Worm (Caenorhabditis elegans) whole organism, early embryonic: Measurements from ENCODE around the gene F40G12.7.
"Not testable (repeated sequence)": the region's sequence is repeated elsewhere in the genome, so short reads cannot be mapped to it uniquely, and the experiment has no call there.

Source experiments
- B0310.2 ChIP-seq: sonication (generic microtip); optimal IDR thresholded peaks from 2 replicates; lab custom pipeline; 2016; ENCODE audit warnings: mild to moderate bottlenecking, missing genetic modification characterization, missing compliant biosample characterization
- F13C5.2 ChIP-seq: sonication (generic microtip); optimal IDR thresholded peaks from 2 replicates; lab custom pipeline; 2017; ENCODE audit warnings: mild to moderate bottlenecking, missing genetic modification characterization, inconsistent platforms, missing compliant biosample characterization
- aly-1 ChIP-seq: sonication (generic microtip); optimal IDR thresholded peaks from 2 replicates; lab custom pipeline; 2016; ENCODE audit warnings: missing genetic modification characterization, missing compliant biosample characterization
- ama-1 ChIP-seq: fragments of 150-350 bp; optimal IDR thresholded peaks from 2 replicates; lab custom pipeline; 2014
- ceh-13 ChIP-seq: fragments of 200-800 bp; sonication (Bioruptor generic); optimal IDR thresholded peaks from 2 replicates; lab custom pipeline; 2018; ENCODE audit warnings: mild to moderate bottlenecking, missing genetic modification characterization, missing compliant biosample characterization
- ceh-36 ChIP-seq: sonication (generic microtip); optimal IDR thresholded peaks from 2 replicates; lab custom pipeline; 2016; ENCODE audit warnings: missing genetic modification characterization, inconsistent platforms, missing compliant biosample characterization
- ets-7 ChIP-seq: sonication (generic microtip); optimal IDR thresholded peaks from 2 replicates; lab custom pipeline; 2016; ENCODE audit warnings: missing genotype, missing genetic modification characterization, missing compliant biosample characterization
- flt-1 ChIP-seq: fragments of 200-800 bp; sonication (Bioruptor generic); IDR thresholded peaks from 2 replicates; pipeline ENCODE4 v1.3.6; 2022; ENCODE audit warnings: missing genetic modification characterization, missing compliant biosample characterization
- hmbx-1 ChIP-seq: sonication (generic microtip); optimal IDR thresholded peaks from 2 replicates; lab custom pipeline; 2016; ENCODE audit warnings: mild to moderate bottlenecking, missing genetic modification characterization, missing compliant biosample characterization
- hmg-4 ChIP-seq: fragments of 200-800 bp; sonication (Bioruptor generic); optimal IDR thresholded peaks from 2 replicates; lab custom pipeline; 2018; ENCODE audit warnings: mild to moderate bottlenecking, missing genetic modification characterization, missing compliant biosample characterization
- hnd-1 ChIP-seq: sonication (generic microtip); optimal IDR thresholded peaks from 2 replicates; lab custom pipeline; 2016; ENCODE audit warnings: missing genetic modification characterization, missing compliant biosample characterization
- pes-1 ChIP-seq: fragments of 200-800 bp; sonication (Bioruptor generic); IDR thresholded peaks from 2 replicates; pipeline ENCODE4 v1.3.6; 2022; ENCODE audit warnings: missing genetic modification reagents, missing genetic modification characterization, missing compliant biosample characterization
- scrt-1 ChIP-seq: fragments of 200-800 bp; sonication (Bioruptor generic); IDR thresholded peaks from 2 replicates; pipeline ENCODE4 v1.3.6; 2022; ENCODE audit warnings: missing genetic modification characterization, missing compliant biosample characterization
- sea-1 ChIP-seq: fragments of 200-800 bp; sonication (Bioruptor generic); conservative IDR thresholded peaks from 2 replicates; pipeline ENCODE4 v1.3.6; 2022; ENCODE audit warnings: missing genetic modification characterization, missing compliant biosample characterization
- tbx-11 ChIP-seq: fragments of 200-800 bp; sonication (Bioruptor generic); IDR thresholded peaks from 2 replicates; pipeline ENCODE4 v1.3.6; 2022; ENCODE audit warnings: missing genetic modification characterization, missing compliant biosample characterization
- tbx-37 ChIP-seq: fragments of 200-800 bp; sonication (Bioruptor generic); conservative IDR thresholded peaks from 2 replicates; pipeline ENCODE4 v1.3.6; 2022; ENCODE audit warnings: missing genetic modification reagents, missing genetic modification characterization, missing compliant biosample characterization
- tra-4 ChIP-seq: sonication (generic microtip); optimal IDR thresholded peaks from 2 replicates; lab custom pipeline; 2017; ENCODE audit warnings: missing genetic modification characterization, missing compliant biosample characterization

Gene F40G12.7

DNA sequence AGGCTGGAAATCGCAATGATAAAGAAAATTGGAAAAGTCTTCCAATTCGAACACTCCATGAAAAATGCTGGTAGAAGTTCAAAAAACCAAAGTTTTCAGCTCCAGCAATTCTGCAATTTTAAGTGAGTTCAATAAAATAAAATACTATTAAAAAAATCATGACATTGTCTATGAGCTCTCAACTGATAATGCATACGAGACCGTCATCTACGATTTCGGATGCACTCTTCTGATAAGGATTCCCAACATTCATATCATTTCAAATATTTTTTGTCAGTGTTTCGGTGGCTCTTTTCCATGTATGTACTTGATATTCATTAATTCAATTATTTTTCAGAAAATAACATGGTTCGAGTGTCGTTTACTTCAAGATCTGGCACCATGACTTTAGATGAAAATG lies 26.7 kb downstream of the F40G12.7 start, which contains the start of gene F14D7.6:
TSS of gene F14D7.6 (plus strand) at position 338 of the 400 bp plus-strand sequence.
- no peak for TF ChIP-seq ama-1 (lab: Kevin White, UChicago)
- no peak for TF ChIP-seq B0310.2 (tag; lab: Kevin White, UChicago)
- TF ChIP-seq pes-1 (GFP tag; lab: Robert Waterston, UW): no peak
- TF ChIP-seq scrt-1: no peak
- no peak for TF ChIP-seq tbx-37
- TF ChIP-seq hmbx-1 (tag; lab: Kevin White, UChicago): no peak
- TF ChIP-seq aly-1 (tag; lab: Kevin White, UChicago): no peak
- no peak for TF ChIP-seq flt-1 (GFP tag; lab: Robert Waterston, UW)
- no peak for TF ChIP-seq hnd-1 (tag; lab: Kevin White, UChicago)
- TF ChIP-seq tra-4: no peak
- no peak for TF ChIP-seq ceh-36 (tag; lab: Kevin White, UChicago)
- TF ChIP-seq ceh-13 (GFP tag; lab: Kevin White, UChicago): no peak
- no peak for TF ChIP-seq sea-1 (GFP tag; lab: Robert Waterston, UW)
- TF ChIP-seq ets-7: no peak
- TF ChIP-seq hmg-4 (GFP tag; lab: Kevin White, UChicago): no peak

DNA sequence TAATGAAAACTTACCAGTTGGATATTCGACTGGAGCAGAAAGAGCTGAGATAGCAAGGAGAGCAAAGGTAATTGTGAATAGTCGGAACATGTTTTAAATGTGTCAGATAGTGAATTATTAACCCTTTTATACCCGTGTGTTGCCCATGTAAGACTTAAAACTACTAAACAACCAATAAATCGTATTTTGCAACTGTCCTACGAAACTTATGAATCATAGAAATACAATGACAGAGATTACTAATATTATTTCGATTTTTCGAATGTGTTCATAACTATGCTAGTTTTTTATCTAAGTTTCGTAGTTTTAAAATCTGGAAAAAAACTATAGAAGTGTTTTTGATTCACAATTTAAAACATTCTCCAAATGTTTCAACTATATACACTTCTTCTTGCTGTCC lies 32.4 kb downstream of the F40G12.7 start, which contains the start of gene spig-4:
TSS of gene spig-4 (minus strand) at position 101 of the 400 bp plus-strand sequence.
- not testable (repeated sequence) for TF ChIP-seq ama-1 (lab: Kevin White, UChicago); tbx-11 (GFP tag; lab: Robert Waterston, UW); tbx-37

- not testable (repeated sequence) for TF ChIP-seq tra-4; pes-1 (GFP tag; lab: Robert Waterston, UW); hnd-1 (tag; lab: Kevin White, UChicago)
These were observed 33.8 kb downstream of the F40G12.7 start, which contains the start of gene spig-5 for ce11 chrV:14308164-14308563. Gene spig-5 (plus strand): TSS chrV:14308464.

- TF ChIP-seq B0310.2 (tag; lab: Kevin White, UChicago); hmbx-1 (tag; lab: Kevin White, UChicago); scrt-1: not testable (repeated sequence)
These were observed 35.3 kb downstream of the F40G12.7 start, which contains the start of gene F14D7.14 for ce11 chrV:14309632-14310031. Gene F14D7.14 (plus strand): TSS chrV:14309932.

- no peak for TF ChIP-seq B0310.2 (tag; lab: Kevin White, UChicago)
- TF ChIP-seq tbx-11 (GFP tag; lab: Robert Waterston, UW): no peak
- TF ChIP-seq ceh-13 (GFP tag; lab: Kevin White, UChicago): no peak
- no peak for TF ChIP-seq pes-1 (GFP tag; lab: Robert Waterston, UW)
- TF ChIP-seq ceh-36 (tag; lab: Kevin White, UChicago): no peak
- TF ChIP-seq hmbx-1 (tag; lab: Kevin White, UChicago): no peak
- no peak for TF ChIP-seq ets-7
- no peak for TF ChIP-seq tbx-37
- no peak for TF ChIP-seq F13C5.2 (tag; lab: Kevin White, UChicago)
- TF ChIP-seq tra-4: no peak
- no peak for TF ChIP-seq sea-1 (GFP tag; lab: Robert Waterston, UW)
- TF ChIP-seq flt-1 (GFP tag; lab: Robert Waterston, UW): no peak
These were observed 36.7 kb downstream of the F40G12.7 start, which contains the start of gene ddn-3 for ce11 chrV:14311115-14311514. Gene ddn-3 (minus strand): TSS chrV:14311215.

ce11 chrV:14312695-14313094 lies 38.3 kb downstream of the F40G12.7 start, which contains the start of gene F14D7.8:
Gene F14D7.8 (minus strand): TSS chrV:14312795.
- no peak for TF ChIP-seq B0310.2 (tag; lab: Kevin White, UChicago)
- no peak for TF ChIP-seq aly-1 (tag; lab: Kevin White, UChicago)
- no peak for TF ChIP-seq F13C5.2 (tag; lab: Kevin White, UChicago)
- no peak for TF ChIP-seq tbx-37
- no peak for TF ChIP-seq hnd-1 (tag; lab: Kevin White, UChicago)

DNA sequence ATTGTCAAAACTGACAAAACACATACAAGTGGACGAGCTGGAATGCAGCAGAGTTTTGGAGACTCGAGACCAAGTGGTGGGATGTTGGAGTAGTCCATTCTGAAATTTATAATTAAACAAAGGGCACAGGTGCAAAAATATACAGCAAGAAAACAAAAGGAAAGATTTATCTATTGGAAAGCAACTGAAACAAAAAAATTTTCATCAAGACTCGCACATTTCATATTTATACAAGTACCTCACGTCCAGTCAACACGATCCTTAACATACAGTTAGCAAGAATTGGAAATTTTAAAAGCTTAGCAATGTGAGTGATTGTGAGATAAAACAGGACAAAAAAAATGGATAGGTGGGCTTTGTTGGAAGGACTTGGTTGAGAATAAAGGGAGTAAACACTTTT lies 39.9 kb downstream of the F40G12.7 start, which contains the start of gene F47B8.1:
TSS of gene F47B8.1 (minus strand) at position 101 of the 400 bp plus-strand sequence.
- no peak for TF ChIP-seq hmbx-1 (tag; lab: Kevin White, UChicago)

DNA sequence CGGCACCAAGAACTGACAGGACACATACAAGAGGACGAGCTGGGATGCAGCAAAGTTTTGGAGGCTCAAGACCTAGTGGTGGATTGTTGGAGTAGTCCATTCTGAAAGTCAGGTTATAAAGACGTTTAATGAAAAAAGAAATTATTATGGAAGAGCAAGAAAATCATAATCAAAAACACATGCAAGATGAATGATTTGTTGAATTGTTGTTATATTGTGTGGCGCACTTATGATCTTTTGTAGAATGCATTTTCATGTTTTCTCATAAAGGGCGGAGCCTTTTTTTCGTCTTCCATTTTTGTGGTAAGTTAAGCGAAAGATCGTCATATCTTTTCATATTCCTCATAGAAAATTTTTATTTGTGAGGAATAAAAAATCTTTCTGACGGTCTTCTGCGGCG lies 42.2 kb downstream of the F40G12.7 start, which contains the start of gene F47B8.2:
TSS of gene F47B8.2 (minus strand) at position 101 of the 400 bp plus-strand sequence.
- no peak for TF ChIP-seq tbx-37
- TF ChIP-seq hmbx-1 (tag; lab: Kevin White, UChicago): no peak
- no peak for TF ChIP-seq flt-1 (GFP tag; lab: Robert Waterston, UW)
- no peak for TF ChIP-seq B0310.2 (tag; lab: Kevin White, UChicago)

ce11 chrV:14317204-14317603 lies 42.8 kb downstream of the F40G12.7 start:
- no peak for TF ChIP-seq pes-1 (GFP tag; lab: Robert Waterston, UW)
- TF ChIP-seq flt-1 (GFP tag; lab: Robert Waterston, UW): no peak
- TF ChIP-seq ceh-13 (GFP tag; lab: Kevin White, UChicago): no peak
- no peak for TF ChIP-seq ets-7
- no peak for TF ChIP-seq aly-1 (tag; lab: Kevin White, UChicago)
- TF ChIP-seq F13C5.2 (tag; lab: Kevin White, UChicago): no peak
